Fruit fly (Drosophila melanogaster): ENCODE results near the gene CG2931.
A peak's percentile ranks its signal among the peaks of the same experiment; 100 is the strongest.

Gene CG2931

DNA sequence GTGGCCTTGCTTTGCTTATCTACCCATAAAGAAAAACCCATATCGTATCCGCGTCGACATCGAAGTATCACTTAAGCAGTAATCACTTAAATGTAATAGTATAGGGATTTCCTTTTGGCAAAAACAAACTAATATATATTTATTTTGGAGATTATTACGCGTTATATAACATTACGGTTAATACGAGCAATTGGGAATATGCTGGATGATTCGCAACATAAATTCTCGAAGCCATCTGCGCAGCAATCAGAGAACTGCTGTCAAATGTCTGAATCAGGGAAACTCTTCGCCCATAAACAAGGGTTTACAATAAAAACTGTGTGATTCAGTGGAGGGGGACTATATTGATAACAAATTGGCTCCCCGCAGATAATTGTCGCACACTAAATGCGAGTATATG, 42.2 kb upstream of the CG2931 start:
- TF ChIP-seq vri (GFP tag; optimal IDR thresholded peaks at IDR 0.05) (peak; percentile 11), Sox14 (GFP tag; optimal IDR thresholded peaks at IDR 0.05) (no peak)

DNA sequence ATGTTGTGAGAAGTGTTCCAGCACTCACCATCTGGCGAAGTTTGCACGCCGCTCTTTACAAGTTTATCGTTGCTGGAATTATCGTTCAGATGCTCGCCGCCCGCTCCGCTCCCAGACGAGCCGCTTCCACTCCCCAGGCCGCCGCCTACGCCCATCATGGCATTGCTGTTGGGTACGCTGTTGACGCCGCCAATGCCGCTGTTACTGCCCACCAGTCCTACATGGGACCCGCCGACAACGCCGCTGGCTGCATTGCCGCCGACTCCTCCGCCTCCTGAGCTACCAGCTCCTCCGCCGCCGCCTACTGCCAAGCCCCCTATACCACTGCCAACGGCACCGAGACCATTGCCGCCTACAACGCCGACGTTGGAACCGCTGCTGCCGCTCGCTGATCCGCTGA, 40.0 kb upstream of the CG2931 start:
- TF ChIP-seq fd59A (GFP tag; optimal IDR thresholded peaks at IDR 0.05), result no peak
- no peak for TF ChIP-seq esn (GFP tag; optimal IDR thresholded peaks at IDR 0.05)
- no peak for TF ChIP-seq Sox15 (GFP tag; optimal IDR thresholded peaks at IDR 0.05)
- no peak for TF ChIP-seq CG8319 (GFP tag; optimal IDR thresholded peaks at IDR 0.05)
- no peak for TF ChIP-seq CG6854 (GFP tag; optimal IDR thresholded peaks at IDR 0.05)
- TF ChIP-seq CG6163 (GFP tag; IDR thresholded peaks at IDR 0.05), result no peak
- TF ChIP-seq net (GFP tag; optimal IDR thresholded peaks at IDR 0.05), result no peak
- no peak for TF ChIP-seq ss (GFP tag; optimal IDR thresholded peaks at IDR 0.05)

DNA sequence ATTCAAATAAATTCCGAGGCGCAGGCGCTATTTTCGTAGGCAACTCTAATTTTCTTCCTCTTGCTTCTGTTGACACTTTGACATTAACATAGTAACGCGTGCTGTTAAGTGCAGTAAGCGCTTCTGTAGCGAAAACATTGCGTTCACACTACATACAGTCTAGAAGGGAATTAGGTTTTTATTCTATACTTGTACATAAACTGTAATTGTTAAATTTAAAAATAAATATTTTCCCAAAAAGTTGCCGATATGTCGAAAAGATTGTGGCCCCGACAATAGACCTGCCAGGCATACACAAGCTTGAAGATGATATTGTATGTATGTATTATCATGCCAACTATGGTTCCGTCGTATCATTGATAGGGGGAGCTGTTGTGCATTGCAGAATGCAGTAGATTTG, 38.1 kb upstream of the CG2931 start, which contains the start of gene asl:
Gene asl (minus strand): TSS at position 67 of the 400 bp plus-strand sequence.
- TF ChIP-seq salr (GFP tag; optimal IDR thresholded peaks at IDR 0.05) (peak in 1 of 2 experiments; percentile 9), Eip93F (GFP tag; optimal IDR thresholded peaks at IDR 0.05) (peak; percentile 70), CG16779 (tag; optimal IDR thresholded peaks at IDR 0.05) (no peak), Gug (GFP tag; IDR thresholded peaks at IDR 0.05) (peak; percentile 54; the same call in 1 of the 2 replicates), CG9139 (GFP tag; optimal IDR thresholded peaks at IDR 0.05) (no peak), CG6276 (GFP tag; optimal IDR thresholded peaks at IDR 0.05) (no peak), CG6854 (GFP tag; optimal IDR thresholded peaks at IDR 0.05) (no peak), Sox14 (GFP tag; optimal IDR thresholded peaks at IDR 0.05) (peak; percentile 64), CG4318 (GFP tag; optimal IDR thresholded peaks at IDR 0.05) (no peak), CG11294 (GFP tag; IDR thresholded peaks at IDR 0.05) (peak; percentile 16; the same call in 1 of the 2 replicates), esn (GFP tag; optimal IDR thresholded peaks at IDR 0.05) (peak; percentile 68), CG32006 (GFP tag; optimal IDR thresholded peaks at IDR 0.05) (no peak), Blimp-1 (GFP tag; optimal IDR thresholded peaks at IDR 0.05) (no peak), CG11762 (GFP tag; optimal IDR thresholded peaks at IDR 0.05; ENCODE audit: insufficient read depth) (no peak), Sox15 (GFP tag; optimal IDR thresholded peaks at IDR 0.05) (peak; percentile 8), dsx (GFP tag; optimal IDR thresholded peaks at IDR 0.05; ENCODE audit: poor library complexity, severe bottlenecking) (peak; percentile 74), Hr39 (GFP tag; optimal IDR thresholded peaks at IDR 0.05) (peak; percentile 64), Met (GFP tag; optimal IDR thresholded peaks at IDR 0.05) (no peak), achi (GFP tag; optimal IDR thresholded peaks at IDR 0.05) (no peak), Lpt (GFP tag; optimal IDR thresholded peaks at IDR 0.05) (peak; percentile 37), CG31627 (GFP tag; optimal IDR thresholded peaks at IDR 0.05) (peak; percentile 67), fd85E (GFP tag; optimal IDR thresholded peaks at IDR 0.05) (no peak), CG3032 (tag; optimal IDR thresholded peaks at IDR 0.05) (peak; percentile 63), eg (GFP tag; IDR thresholded peaks at IDR 0.05) (peak; percentile 76), OdsH (GFP tag; optimal IDR thresholded peaks at IDR 0.05) (no peak), dac (GFP tag; optimal IDR thresholded peaks at IDR 0.05) (peak; percentile 26), Hr4 (GFP tag; optimal IDR thresholded peaks at IDR 0.05) (peak; percentile 60), CG8632 (GFP tag; optimal IDR thresholded peaks at IDR 0.05) (peak; percentile 27), CG10631 (GFP tag; optimal IDR thresholded peaks at IDR 0.05) (no peak), lz (GFP tag; optimal IDR thresholded peaks at IDR 0.05) (peak; percentile 62), CG3919 (GFP tag; optimal IDR thresholded peaks at IDR 0.05) (no peak), fkh (GFP tag; optimal IDR thresholded peaks at IDR 0.05) (peak; percentile 86), spab (GFP tag; optimal IDR thresholded peaks at IDR 0.05) (no peak), Eip75B (GFP tag; optimal IDR thresholded peaks at IDR 0.05) (peak; percentile 60), CG8119 (GFP tag; IDR thresholded peaks at IDR 0.05) (no peak), CG6808 (GFP tag; optimal IDR thresholded peaks at IDR 0.05) (peak; percentile 11), vri (GFP tag; optimal IDR thresholded peaks at IDR 0.05) (peak; percentile 41), CG6163 (GFP tag; IDR thresholded peaks at IDR 0.05) (peak; percentile 70), CG8319 (GFP tag; optimal IDR thresholded peaks at IDR 0.05) (no peak), CG7368 (GFP tag; optimal IDR thresholded peaks at IDR 0.05) (no peak), CG11902 (GFP tag; optimal IDR thresholded peaks at IDR 0.05) (no peak), cyc (GFP tag; optimal IDR thresholded peaks at IDR 0.05) (peak; percentile 47), net (GFP tag; optimal IDR thresholded peaks at IDR 0.05) (no peak), Smox (GFP tag; optimal IDR thresholded peaks at IDR 0.05) (no peak), Ets21C (GFP tag; optimal IDR thresholded peaks at IDR 0.05) (peak; percentile 20)

All from whole organism, prepupa.